Worm (Caenorhabditis elegans) whole organism, L1 larva: ENCODE results near the gene Y32B12B.1.

ENCODE experiments used
- ceh-88 ChIP-seq: fragments of 200-800 bp; sonication (Bioruptor generic); IDR thresholded peaks from 2 replicates; pipeline ENCODE4 v1.3.6; 2022; ENCODE audit warnings: missing genetic modification characterization, missing compliant biosample characterization
- ces-1 ChIP-seq: fragments of 150-350 bp; optimal IDR thresholded peaks from 2 replicates; lab custom pipeline; 2014; ENCODE audit warnings: missing biosample characterization, missing genetic modification reagents, missing genetic modification characterization

ce11 chrV:16503164-16503563 lies 33.6 kb upstream of the Y32B12B.1 start, which contains the start of gene F36D3.14:
- TF ChIP-seq ces-1, result no peak
- no peak for TF ChIP-seq ceh-88 (GFP tag; lab: Robert Waterston, UW)
